Worm (Caenorhabditis elegans): ENCODE data around the gene T21C12.8.

T21C12.8 gene

ce11 chrIII:10552929-10553328 is at the start of gene T21C12.8:
Gene T21C12.8 (minus strand): TSS chrIII:10553029.
- TF ChIP-seq hmg-1.2 (GFP tag; IDR thresholded peaks at IDR 0.05) (no peak), cebp-1 (GFP tag; IDR thresholded peaks at IDR 0.05) (no peak), cebp-1 (tag; optimal IDR thresholded peaks at IDR 0.05) (no peak), mcd-1 (GFP tag; IDR thresholded peaks at IDR 0.05) (no peak), B0336.3 (GFP tag; IDR thresholded peaks at IDR 0.05) (no peak), madf-10 (tag; optimal IDR thresholded peaks at IDR 0.05) (no peak)

- TF ChIP-seq ZK185.1 (tag; optimal IDR thresholded peaks at IDR 0.05; ENCODE audit: poor library complexity, severe bottlenecking) (no peak), lin-40 (tag; optimal IDR thresholded peaks at IDR 0.05) (no peak), F37B4.10 (GFP tag; IDR thresholded peaks at IDR 0.05) (no peak), lir-1 (GFP tag; conservative IDR thresholded peaks at IDR 0.05) (no peak), F52B5.7 (tag; optimal IDR thresholded peaks at IDR 0.05) (no peak), nhr-80 (tag; optimal IDR thresholded peaks at IDR 0.05) (no peak), snpc-1.3 (tag; optimal IDR thresholded peaks at IDR 0.05; ENCODE audit: insufficient read depth) (no peak), hlh-12 (tag; optimal IDR thresholded peaks at IDR 0.05) (no peak), Y53G8AR.9 (GFP tag; conservative IDR thresholded peaks at IDR 0.05) (no peak), ztf-18 (tag; optimal IDR thresholded peaks at IDR 0.05) (no peak), die-1 (tag; optimal IDR thresholded peaks at IDR 0.05) (no peak), fkh-3 (tag; optimal IDR thresholded peaks at IDR 0.05) (no peak), rcor-1 (GFP tag; IDR thresholded peaks at IDR 0.05) (no peak), attf-6 (GFP tag; IDR thresholded peaks at IDR 0.05) (no peak), lsy-27 (tag; optimal IDR thresholded peaks at IDR 0.05; ENCODE audit: borderline replicate concordance, insufficient read depth) (no peak), mel-28 (tag; optimal IDR thresholded peaks at IDR 0.05; ENCODE audit: borderline replicate concordance) (no peak)
Observed at ce11 chrIII:10600894-10601293, 48.1 kb upstream of the T21C12.8 start.

- TF ChIP-seq ztf-6 (GFP tag; IDR thresholded peaks at IDR 0.05), result no peak
- TF ChIP-seq Y95B8A.8 (GFP tag; IDR thresholded peaks at IDR 0.05), result no peak
- TF ChIP-seq Y67H2A.10 (GFP tag; conservative IDR thresholded peaks at IDR 0.05), result no peak
- TF ChIP-seq hrde-1 (tag; optimal IDR thresholded peaks at IDR 0.05; ENCODE audit: borderline replicate concordance), result no peak
- TF ChIP-seq mel-28 (tag; optimal IDR thresholded peaks at IDR 0.05; ENCODE audit: borderline replicate concordance), result no peak
- TF ChIP-seq K12H6.12 (tag; optimal IDR thresholded peaks at IDR 0.05), result no peak
- TF ChIP-seq rpc-1 (optimal IDR thresholded peaks at IDR 0.05), result no peak
- no peak for TF ChIP-seq rpc-1 (tag; optimal IDR thresholded peaks at IDR 0.05)
- TF ChIP-seq ekl-4 (GFP tag; IDR thresholded peaks at IDR 0.05), result no peak
- no peak for TF ChIP-seq ceh-27 (GFP tag; optimal IDR thresholded peaks at IDR 0.05)
- TF ChIP-seq mcd-1 (GFP tag; IDR thresholded peaks at IDR 0.05), result no peak
- TF ChIP-seq aptf-2 (GFP tag; conservative IDR thresholded peaks at IDR 0.05), result no peak
- no peak for TF ChIP-seq gei-17 (GFP tag; optimal IDR thresholded peaks at IDR 0.05)
- TF ChIP-seq F49E8.2 (tag; optimal IDR thresholded peaks at IDR 0.05; ENCODE audit: insufficient read depth), result no peak
- TF ChIP-seq B0336.3 (GFP tag; IDR thresholded peaks at IDR 0.05), result no peak
- TF ChIP-seq attf-5 (GFP tag; optimal IDR thresholded peaks at IDR 0.05), result no peak
- TF ChIP-seq B0035.1 (tag; optimal IDR thresholded peaks at IDR 0.05), result no peak
- no peak for TF ChIP-seq ceh-100 (GFP tag; IDR thresholded peaks at IDR 0.05)
- TF ChIP-seq F55B11.4 (tag; optimal IDR thresholded peaks at IDR 0.05; ENCODE audit: borderline replicate concordance, insufficient read depth), result no peak
- no peak for TF ChIP-seq egl-44 (GFP tag; IDR thresholded peaks at IDR 0.05)
- TF ChIP-seq let-526 (GFP tag; IDR thresholded peaks at IDR 0.05), result no peak
- TF ChIP-seq F39B2.1 (GFP tag; IDR thresholded peaks at IDR 0.05), result no peak
- no peak for TF ChIP-seq F57A8.1 (GFP tag; optimal IDR thresholded peaks at IDR 0.05)
- TF ChIP-seq dpl-1 (GFP tag; optimal IDR thresholded peaks at IDR 0.05), result peak; percentile 27
- TF ChIP-seq attf-6 (GFP tag; IDR thresholded peaks at IDR 0.05), result no peak
- peak; percentile 94 for TF ChIP-seq F33H1.4 (GFP tag; IDR thresholded peaks at IDR 0.05)
- TF ChIP-seq repo-1 (tag; optimal IDR thresholded peaks at IDR 0.05), result no peak
- TF ChIP-seq F23B12.7 (tag; optimal IDR thresholded peaks at IDR 0.05; ENCODE audit: insufficient read depth), result no peak
Observed at ce11 chrIII:10600138-10600626, 47.4 kb upstream of the T21C12.8 start, which contains the start of gene epg-6. Gene epg-6 (minus strand): TSS chrIII:10600188.

Data from whole organism, young adult.